Fruit fly (Drosophila melanogaster) whole organism, wandering third instar larva: ENCODE results near the gene TTLL4A.

ENCODE experiments used
- Abd-B ChIP-seq: fragments of >200 bp; optimal IDR thresholded peaks from 2 replicates; lab custom pipeline; 2017; ENCODE audit warnings: missing biosample characterization, missing genetic modification characterization
- CG32264 ChIP-seq: fragments of 200-800 bp; sonication (Bioruptor generic); optimal IDR thresholded peaks from 2 replicates; lab custom pipeline; 2016; ENCODE audit warnings: missing biosample characterization, missing genetic modification characterization
- CG9705 ChIP-seq: fragments of 200-800 bp; sonication (Bioruptor generic); optimal IDR thresholded peaks from 2 replicates; lab custom pipeline; 2018; ENCODE audit warnings: missing biosample characterization, mild to moderate bottlenecking, missing genetic modification characterization
- CrebA ChIP-seq: fragments of 200-800 bp; sonication (Bioruptor generic); optimal IDR thresholded peaks from 2 replicates; lab custom pipeline; 2016; ENCODE audit warnings: missing biosample characterization, mild to moderate bottlenecking, missing genetic modification characterization, borderline replicate concordance
- Dfd ChIP-seq: fragments of >200 bp; optimal IDR thresholded peaks from 2 replicates; lab custom pipeline; 2017; ENCODE audit warnings: missing biosample characterization, missing genetic modification characterization
- Dif ChIP-seq: fragments of 200-275, 200-300 bp; sonication (Bioruptor generic); optimal IDR thresholded peaks from 2 replicates; lab custom pipeline; 2018; ENCODE audit warnings: missing biosample characterization, missing genetic modification characterization; ENCODE audit not compliant: partially characterized antibody
- GATAd ChIP-seq: sonication (Bioruptor generic); optimal IDR thresholded peaks from 2 replicates; lab custom pipeline; 2016; ENCODE audit warnings: missing biosample characterization, missing genetic modification characterization
- HLH106 ChIP-seq: fragments of 200-800 bp; optimal IDR thresholded peaks from 3 replicates; lab custom pipeline; 2019; ENCODE audit warnings: missing biosample characterization, mild to moderate bottlenecking, missing genetic modification characterization, moderate library complexity
- Hnf4 ChIP-seq: fragments of 200-800 bp; sonication (Bioruptor generic); optimal IDR thresholded peaks from 2 replicates; lab custom pipeline; 2016; ENCODE audit warnings: missing biosample characterization, mild to moderate bottlenecking, missing genetic modification characterization
- Hr78 ChIP-seq: fragments of >200 bp; optimal IDR thresholded peaks from 2 replicates; lab custom pipeline; 2017; ENCODE audit warnings: missing biosample characterization, missing genetic modification characterization
- Hr83 ChIP-seq: fragments of 200-300 bp; sonication (Bioruptor generic); optimal IDR thresholded peaks from 2 replicates; lab custom pipeline; 2016; ENCODE audit warnings: missing biosample characterization, mild to moderate bottlenecking, missing genetic modification characterization, moderate library complexity; ENCODE audit not compliant: poor library complexity, severe bottlenecking
- Jra ChIP-seq: sonication (Bioruptor generic); optimal IDR thresholded peaks from 2 replicates; lab custom pipeline; 2016; ENCODE audit warnings: missing biosample characterization, missing genetic modification characterization
- Mio ChIP-seq: sonication (Bioruptor generic); optimal IDR thresholded peaks from 2 replicates; lab custom pipeline; 2016; ENCODE audit warnings: missing biosample characterization, missing genetic modification characterization
- Myc ChIP-seq: fragments of >200 bp; optimal IDR thresholded peaks from 2 replicates; lab custom pipeline; 2017
- N ChIP-seq: fragments of >200 bp; optimal IDR thresholded peaks from 2 replicates; lab custom pipeline; 2018; ENCODE audit warnings: missing biosample characterization, missing external identifiers, missing genetic modification characterization
- OdsH ChIP-seq: fragments of 200-800 bp; sonication (Bioruptor generic); optimal IDR thresholded peaks from 2 replicates; lab custom pipeline; 2016; ENCODE audit warnings: missing biosample characterization, mild to moderate bottlenecking, missing genetic modification characterization
- Rel ChIP-seq, 2 experiments: fragments of 200-800 bp; sonication (Bioruptor generic) in 1 of 2; optimal IDR thresholded peaks; 2 replicates in 1 of 2; 3 replicates in 1 of 2; lab custom pipeline; 2016 to 2019; ENCODE audit warnings: mild to moderate bottlenecking in 2 of 2, missing biosample characterization in 2 of 2, missing genetic modification characterization in 2 of 2, moderate library complexity in 1 of 2
- Sp1 ChIP-seq: fragments of 200-800 bp; sonication (Bioruptor generic); optimal IDR thresholded peaks from 3 replicates; lab custom pipeline; 2019; ENCODE audit warnings: missing biosample characterization, mild to moderate bottlenecking, missing genetic modification characterization, moderate library complexity
- Vsx2 ChIP-seq: fragments of 200-300, 225-300 bp; sonication (Bioruptor generic); optimal IDR thresholded peaks from 2 replicates; lab custom pipeline; 2018; ENCODE audit warnings: missing biosample characterization, missing genetic modification characterization; ENCODE audit not compliant: partially characterized antibody
- br ChIP-seq: fragments of 200-800 bp; sonication (Bioruptor generic); optimal IDR thresholded peaks from 2 replicates; lab custom pipeline; 2016; ENCODE audit warnings: missing biosample characterization, missing genetic modification characterization
- brk ChIP-seq: fragments of 200-800 bp; sonication (Bioruptor generic); optimal IDR thresholded peaks from 2 replicates; lab custom pipeline; 2016; ENCODE audit warnings: missing biosample characterization, mild to moderate bottlenecking, missing genetic modification characterization
- dl ChIP-seq, 2 experiments: fragments of 175-275, 200-275 bp in 1 of 2; fragments of 200-275 bp in 1 of 2; sonication (Bioruptor generic); optimal IDR thresholded peaks; lab custom pipeline; 2018; ENCODE audit warnings: mild to moderate bottlenecking in 2 of 2, missing biosample characterization in 2 of 2, missing genetic modification characterization in 2 of 2, moderate library complexity in 2 of 2; ENCODE audit not compliant: partially characterized antibody in 2 of 2, insufficient read depth in 1 of 2
- dmrt93B ChIP-seq: fragments of 200-800 bp; sonication (Bioruptor generic); optimal IDR thresholded peaks from 2 replicates; lab custom pipeline; 2018; ENCODE audit warnings: missing biosample characterization, mild to moderate bottlenecking, missing genetic modification characterization
- dsf ChIP-seq: sonication (Bioruptor generic); optimal IDR thresholded peaks from 2 replicates; lab custom pipeline; 2016; ENCODE audit warnings: missing biosample characterization, missing genetic modification characterization, borderline replicate concordance
- ey ChIP-seq: fragments of 200-800 bp; sonication (Bioruptor generic); optimal IDR thresholded peaks from 2 replicates; lab custom pipeline; 2016; ENCODE audit warnings: missing biosample characterization, missing genetic modification characterization
- foxo ChIP-seq, 2 experiments: fragments of 200-800 bp; sonication (Bioruptor generic); optimal IDR thresholded peaks; 2 replicates in 1 of 2; 3 replicates in 1 of 2; lab custom pipeline; 2016 to 2017; ENCODE audit warnings: missing biosample characterization in 2 of 2, missing genetic modification characterization in 2 of 2
- fru ChIP-seq: fragments of 200-800 bp; sonication (Bioruptor generic); optimal IDR thresholded peaks from 3 replicates; lab custom pipeline; 2016; ENCODE audit warnings: missing biosample characterization, mild to moderate bottlenecking, missing genetic modification characterization
- h ChIP-seq: fragments of 200-800 bp; sonication (Bioruptor generic); optimal IDR thresholded peaks from 3 replicates; lab custom pipeline; 2016; ENCODE audit warnings: missing biosample characterization, mild to moderate bottlenecking, missing genetic modification characterization
- jim ChIP-seq: fragments of 175-275, 200-325 bp; sonication (Bioruptor generic); optimal IDR thresholded peaks from 2 replicates; lab custom pipeline; 2016; ENCODE audit warnings: missing biosample characterization, mild to moderate bottlenecking, missing genetic modification characterization
- lola ChIP-seq: fragments of >200 bp; optimal IDR thresholded peaks from 2 replicates; lab custom pipeline; 2017; ENCODE audit warnings: missing biosample characterization, missing genetic modification characterization
- pan ChIP-seq: fragments of >200 bp; optimal IDR thresholded peaks from 2 replicates; lab custom pipeline; 2017
- psq ChIP-seq: fragments of 200-800 bp; sonication (Bioruptor generic); optimal IDR thresholded peaks from 3 replicates; lab custom pipeline; 2017; ENCODE audit warnings: missing biosample characterization, mild to moderate bottlenecking, missing genetic modification characterization, moderate library complexity
- rgr ChIP-seq: fragments of 200-800 bp; sonication (Bioruptor generic); optimal IDR thresholded peaks from 3 replicates; lab custom pipeline; 2016; ENCODE audit warnings: missing biosample characterization, mild to moderate bottlenecking, missing genetic modification characterization
- sage ChIP-seq: fragments of 200-800 bp; sonication (Bioruptor generic); optimal IDR thresholded peaks from 2 replicates; lab custom pipeline; 2016; ENCODE audit warnings: missing biosample characterization, mild to moderate bottlenecking, missing genetic modification characterization
- sv ChIP-seq: fragments of 200-800 bp; sonication (Bioruptor generic); optimal IDR thresholded peaks from 3 replicates; lab custom pipeline; 2016; ENCODE audit warnings: missing biosample characterization, missing genetic modification characterization
- tai ChIP-seq: sonication (Bioruptor generic); optimal IDR thresholded peaks from 2 replicates; lab custom pipeline; 2016; ENCODE audit warnings: missing biosample characterization, missing genetic modification characterization
- usp ChIP-seq: fragments of >200 bp; optimal IDR thresholded peaks from 2 replicates; lab custom pipeline; 2017; ENCODE audit warnings: missing biosample characterization, missing genetic modification characterization
- woc ChIP-seq: sonication (Bioruptor generic); optimal IDR thresholded peaks from 2 replicates; lab custom pipeline; 2016; ENCODE audit warnings: missing biosample characterization, mild to moderate bottlenecking, missing genetic modification characterization

The TTLL4A gene

DNA sequence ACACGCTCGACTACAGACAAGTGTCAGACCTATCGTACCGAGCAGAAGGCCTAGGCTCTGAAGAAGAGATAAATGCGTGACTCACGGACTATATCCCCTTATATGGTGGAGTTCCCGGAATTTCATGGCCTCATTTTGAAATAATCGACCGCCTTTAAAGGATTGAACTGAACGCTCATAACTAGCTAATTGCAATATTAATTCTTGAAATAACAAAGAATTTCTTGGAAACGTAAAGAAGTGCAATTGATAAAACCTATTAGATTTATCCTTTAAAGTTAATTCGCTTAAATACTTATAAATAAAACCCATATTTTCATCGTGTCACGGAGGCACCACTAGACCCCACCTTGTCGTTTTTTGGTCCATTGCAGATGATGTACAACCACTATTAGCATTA lies 51.9 kb downstream of the TTLL4A start:
- TF ChIP-seq Rel (GFP tag; optimal IDR thresholded peaks at IDR 0.05; lab: Kevin White, UChicago) (no peak), Rel (tag; optimal IDR thresholded peaks at IDR 0.05; lab: Kevin White, UChicago) (peak; percentile 3), woc (GFP tag; lab: Kevin White, UChicago) (no peak)

DNA sequence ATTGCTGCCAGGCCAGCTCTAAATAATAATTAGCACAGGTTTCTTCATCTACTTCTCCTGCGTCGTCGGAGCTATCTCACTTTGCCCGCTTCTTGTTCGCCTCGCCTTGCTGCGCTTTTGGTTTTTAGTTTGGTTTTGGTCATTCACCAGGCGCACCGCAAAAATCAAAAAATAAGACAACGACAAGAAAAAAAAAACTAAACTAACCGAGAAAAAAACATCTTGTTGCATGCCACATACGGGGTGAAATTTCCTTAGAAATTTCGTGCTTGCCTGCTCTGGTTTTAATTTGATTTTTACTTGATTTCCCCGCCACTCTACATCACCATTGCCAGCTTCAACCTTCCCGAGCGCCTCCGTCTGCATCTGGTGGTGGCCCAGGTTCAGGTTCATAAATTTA lies 52.6 kb downstream of the TTLL4A start:
- TF ChIP-seq ey (GFP tag; lab: Kevin White, UChicago), result no peak
- TF ChIP-seq Abd-B (GFP tag; lab: Kevin White, UChicago), result no peak
- TF ChIP-seq OdsH (GFP tag; lab: Kevin White, UChicago), result no peak
- no peak for TF ChIP-seq lola
- no peak for TF ChIP-seq Sp1 (GFP tag; lab: Kevin White, UChicago)
- TF ChIP-seq CrebA (GFP tag; lab: Kevin White, UChicago), result no peak
- TF ChIP-seq usp (GFP tag; lab: Kevin White, UChicago), result no peak
- no peak for TF ChIP-seq dmrt93B (GFP tag; lab: Kevin White, UChicago)

DNA sequence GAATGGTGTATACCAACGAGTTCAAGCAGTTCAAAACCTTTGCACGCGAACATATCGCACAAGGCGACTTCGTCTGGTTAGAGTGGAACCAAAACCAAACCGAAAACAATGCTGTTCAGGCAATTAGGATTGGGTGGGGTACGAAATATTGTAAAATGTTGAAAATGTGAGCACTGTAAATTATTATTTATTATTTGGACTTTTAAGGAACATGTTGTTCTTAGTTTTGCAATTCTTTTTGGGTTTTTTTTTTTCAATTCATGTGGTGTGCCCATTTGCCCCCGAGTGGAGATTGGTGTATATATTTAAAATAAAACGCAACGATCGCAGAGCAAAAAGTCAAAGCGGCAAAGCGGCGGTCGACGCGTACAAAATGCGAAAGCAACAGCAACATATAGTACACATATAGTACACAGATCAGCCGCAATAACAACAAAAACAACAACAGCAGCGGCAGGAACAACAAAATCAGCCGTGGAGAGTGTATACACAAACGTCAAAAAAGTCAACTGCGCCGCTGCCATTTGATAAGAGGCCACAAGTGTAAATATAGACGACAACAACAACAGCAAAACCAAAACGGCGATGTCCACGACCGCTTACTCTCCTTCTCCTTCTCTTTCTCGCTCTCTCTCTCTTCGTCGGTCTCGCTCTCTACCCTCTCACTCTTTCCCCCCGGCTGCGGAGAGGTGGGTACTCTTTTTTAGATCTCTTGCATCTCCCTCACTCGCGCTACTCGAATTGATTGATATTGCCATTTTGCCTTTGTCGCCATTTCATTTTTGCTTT lies 55.7 kb downstream of the TTLL4A start:
- TF ChIP-seq CG32264, result peak; percentile 21
- TF ChIP-seq Hr83 (GFP tag; lab: Kevin White, UChicago), result peak; percentile 2
- peak; percentile 90 for TF ChIP-seq ey (GFP tag; lab: Kevin White, UChicago)
- peak; percentile 39 for TF ChIP-seq brk (GFP tag; lab: Kevin White, UChicago)
- TF ChIP-seq psq (GFP tag; lab: Kevin White, UChicago), result peak; percentile 79
- TF ChIP-seq woc (GFP tag; lab: Kevin White, UChicago), result peak; percentile 31
- peak; percentile 29 for TF ChIP-seq HLH106 (tag; lab: Kevin White, UChicago)
- TF ChIP-seq fru (GFP tag; lab: Kevin White, UChicago), result peak; percentile 70
- TF ChIP-seq CrebA (GFP tag; lab: Kevin White, UChicago), result no peak
- peak; percentile 55 for TF ChIP-seq Hnf4 (GFP tag; lab: Kevin White, UChicago)
- peak; percentile 22 for TF ChIP-seq dmrt93B (GFP tag; lab: Kevin White, UChicago)
- peak; percentile 87 for TF ChIP-seq rgr (GFP tag; lab: Kevin White, UChicago)
- no peak for TF ChIP-seq Hr78 (GFP tag; lab: Kevin White, UChicago)
- peak; percentile 1 for TF ChIP-seq Dfd (GFP tag; lab: Kevin White, UChicago)
- TF ChIP-seq dl (GFP tag; optimal IDR thresholded peaks at IDR 0.05; lab: Kevin White, UChicago; ENCODE audit: insufficient read depth in 1 of 2, partially characterized antibody in 2 of 2), result peak in 1 of 2 experiments; percentile 91
- peak; percentile 84 for TF ChIP-seq br (GFP tag; lab: Kevin White, UChicago)
- no peak for TF ChIP-seq Mio (GFP tag; lab: Kevin White, UChicago)
- no peak for TF ChIP-seq lola
- peak; percentile 87 for TF ChIP-seq OdsH (GFP tag; lab: Kevin White, UChicago)
- no peak for TF ChIP-seq jim
- TF ChIP-seq Dif (GFP tag; lab: Kevin White, UChicago), result peak; percentile 78
- peak; percentile 85 for TF ChIP-seq tai (GFP tag; lab: Kevin White, UChicago)
- TF ChIP-seq dsf (GFP tag; lab: Kevin White, UChicago), result no peak
- no peak for TF ChIP-seq Abd-B (GFP tag; lab: Kevin White, UChicago)
- no peak for TF ChIP-seq usp (GFP tag; lab: Kevin White, UChicago)
- peak; percentile 49 for TF ChIP-seq sage (GFP tag; lab: Kevin White, UChicago)
- peak; percentile 30 for TF ChIP-seq Rel (GFP tag; optimal IDR thresholded peaks at IDR 0.05; lab: Kevin White, UChicago)
- TF ChIP-seq Rel (tag; optimal IDR thresholded peaks at IDR 0.05; lab: Kevin White, UChicago), result peak; percentile 63
- TF ChIP-seq sv, result no peak
- TF ChIP-seq GATAd (GFP tag; lab: Kevin White, UChicago), result no peak
- TF ChIP-seq CG9705, result peak; percentile 58
- peak; percentile 70 for TF ChIP-seq Sp1 (GFP tag; lab: Kevin White, UChicago)
- peak; percentile 16 for TF ChIP-seq Jra (GFP tag; lab: Kevin White, UChicago)
- peak in 1 of 2 experiments; percentile 88 for TF ChIP-seq foxo (GFP tag; optimal IDR thresholded peaks at IDR 0.05; lab: Kevin White, UChicago)
- no peak for TF ChIP-seq pan (lab: Kevin White, UChicago)
- TF ChIP-seq h, result peak; percentile 72
- no peak for TF ChIP-seq N (GFP tag; lab: Kevin White, UChicago)
- TF ChIP-seq Vsx2 (GFP tag; lab: Kevin White, UChicago), result no peak
- no peak for TF ChIP-seq Myc
- TF ChIP-seq, all 38 proteins: peak for 24
